Fruit fly (Drosophila melanogaster) whole organism, prepupa: ENCODE data around the gene cact.

Experiments
- CG10669 ChIP-seq: fragments of 200-800 bp; sonication (Bioruptor generic); optimal IDR thresholded peaks from 3 replicates; lab custom pipeline; 2018; ENCODE audit warnings: missing biosample characterization, mild to moderate bottlenecking, missing genetic modification characterization, moderate library complexity
- CG11294 ChIP-seq: fragments of 200-800 bp; sonication (Bioruptor generic); IDR thresholded peaks from 2 replicates; pipeline ENCODE4 v1.3.6; 2022; ENCODE audit warnings: missing biosample characterization, missing genetic modification characterization
- CG16779 ChIP-seq: fragments of 200-800 bp; sonication (Bioruptor generic); optimal IDR thresholded peaks from 3 replicates; lab custom pipeline; 2017; ENCODE audit warnings: missing biosample characterization, mild to moderate bottlenecking, missing genetic modification characterization
- CG31627 ChIP-seq: fragments of 200-800 bp; sonication (Bioruptor generic); optimal IDR thresholded peaks from 3 replicates; lab custom pipeline; 2016; ENCODE audit warnings: missing biosample characterization, missing genetic modification characterization
- CG32006 ChIP-seq: fragments of 200-800 bp; sonication (Bioruptor generic); optimal IDR thresholded peaks from 3 replicates; lab custom pipeline; 2017; ENCODE audit warnings: missing biosample characterization, mild to moderate bottlenecking, missing genetic modification characterization
- CG34406 ChIP-seq: fragments of 200-800 bp; sonication (Bioruptor generic); optimal IDR thresholded peaks from 3 replicates; lab custom pipeline; 2016; ENCODE audit warnings: missing biosample characterization, missing genetic modification characterization
- CG3919 ChIP-seq: fragments of 200-800 bp; sonication (Bioruptor generic); optimal IDR thresholded peaks from 3 replicates; lab custom pipeline; 2016; ENCODE audit warnings: missing biosample characterization, missing genetic modification characterization
- CG4318 ChIP-seq: fragments of 200-800 bp; sonication (Bioruptor generic); optimal IDR thresholded peaks from 3 replicates; lab custom pipeline; 2017; ENCODE audit warnings: missing biosample characterization, mild to moderate bottlenecking, missing genetic modification characterization
- CG6163 ChIP-seq: fragments of 200-800 bp; sonication (Bioruptor generic); IDR thresholded peaks from 3 replicates; pipeline ENCODE4 v1.3.6; 2022; ENCODE audit warnings: missing biosample characterization, missing genetic modification characterization
- CG6276 ChIP-seq: fragments of 200-800 bp; sonication (Bioruptor generic); optimal IDR thresholded peaks from 2 replicates; lab custom pipeline; 2017; ENCODE audit warnings: missing biosample characterization, mild to moderate bottlenecking, missing genetic modification characterization
- CG6792 ChIP-seq: fragments of 200-800 bp; sonication (Bioruptor generic); optimal IDR thresholded peaks from 3 replicates; lab custom pipeline; 2016; ENCODE audit warnings: missing biosample characterization, missing genetic modification characterization
- CG6808 ChIP-seq: fragments of 200-800 bp; sonication (Bioruptor generic); optimal IDR thresholded peaks from 3 replicates; lab custom pipeline; 2017; ENCODE audit warnings: missing biosample characterization, missing genetic modification characterization, mild to moderate bottlenecking, moderate library complexity, missing genetic modification reagents
- CG6854 ChIP-seq: fragments of 200-800 bp; sonication (Bioruptor generic); optimal IDR thresholded peaks from 2 replicates; lab custom pipeline; 2017; ENCODE audit warnings: missing biosample characterization, mild to moderate bottlenecking, missing genetic modification characterization
- CG8319 ChIP-seq: fragments of 200-800 bp; sonication (Bioruptor generic); optimal IDR thresholded peaks from 3 replicates; lab custom pipeline; 2016; ENCODE audit warnings: missing biosample characterization, missing genetic modification characterization
- CG9139 ChIP-seq: fragments of 200-800 bp; sonication (Bioruptor generic); optimal IDR thresholded peaks from 3 replicates; lab custom pipeline; 2017; ENCODE audit warnings: missing biosample characterization, mild to moderate bottlenecking, missing genetic modification characterization
- Eip78C ChIP-seq: fragments of 200-800 bp; sonication (Bioruptor generic); peaks from one replicate; lab custom pipeline; 2016; ENCODE audit warnings: missing biosample characterization, missing genetic modification characterization
- Eip93F ChIP-seq: fragments of 200-800 bp; sonication (Bioruptor generic); optimal IDR thresholded peaks from 2 replicates; lab custom pipeline; 2016; ENCODE audit warnings: missing biosample characterization, mild to moderate bottlenecking, missing genetic modification characterization
- Ets96B ChIP-seq: fragments of 200-800 bp; optimal IDR thresholded peaks from 2 replicates; lab custom pipeline; 2019; ENCODE audit warnings: missing biosample characterization, mild to moderate bottlenecking, missing genetic modification characterization, moderate library complexity
- Lpt ChIP-seq: fragments of 200-800 bp; sonication (Bioruptor generic); optimal IDR thresholded peaks from 3 replicates; lab custom pipeline; 2016; ENCODE audit warnings: missing biosample characterization, missing genetic modification characterization
- Met ChIP-seq: fragments of 200-800 bp; sonication (Bioruptor generic); optimal IDR thresholded peaks from 3 replicates; lab custom pipeline; 2016; ENCODE audit warnings: missing biosample characterization, missing genetic modification characterization
- Sox102F ChIP-seq: fragments of 200-800 bp; sonication (Bioruptor generic); optimal IDR thresholded peaks from 2 replicates; lab custom pipeline; 2016; ENCODE audit warnings: missing biosample characterization, mild to moderate bottlenecking, missing genetic modification characterization
- Sox14 ChIP-seq: fragments of 200-800 bp; sonication (Bioruptor generic); optimal IDR thresholded peaks from 3 replicates; lab custom pipeline; 2016; ENCODE audit warnings: missing biosample characterization, missing genetic modification characterization
- Sox15 ChIP-seq: fragments of 200-800 bp; sonication (Bioruptor generic); optimal IDR thresholded peaks from 3 replicates; lab custom pipeline; 2016; ENCODE audit warnings: missing biosample characterization, missing genetic modification characterization
- achi ChIP-seq: fragments of 200-800 bp; sonication (Bioruptor generic); optimal IDR thresholded peaks from 3 replicates; lab custom pipeline; 2016; ENCODE audit warnings: missing biosample characterization, missing genetic modification characterization
- acj6 ChIP-seq: fragments of 200-800 bp; sonication (Bioruptor generic); optimal IDR thresholded peaks from 3 replicates; lab custom pipeline; 2016; ENCODE audit warnings: missing biosample characterization, missing genetic modification characterization
- cyc ChIP-seq: fragments of 200-800 bp; sonication (Bioruptor generic); optimal IDR thresholded peaks from 3 replicates; lab custom pipeline; 2016; ENCODE audit warnings: missing biosample characterization, missing genetic modification characterization
- dac ChIP-seq: fragments of 200-800 bp; sonication (Bioruptor generic); optimal IDR thresholded peaks from 2 replicates; lab custom pipeline; 2017; ENCODE audit warnings: missing biosample characterization, mild to moderate bottlenecking, missing genetic modification characterization
- dsx ChIP-seq: fragments of 200-800 bp; optimal IDR thresholded peaks from 3 replicates; lab custom pipeline; 2019; ENCODE audit warnings: missing biosample characterization, mild to moderate bottlenecking, missing genetic modification characterization, moderate library complexity; ENCODE audit not compliant: poor library complexity, severe bottlenecking
- eg ChIP-seq: fragments of 200-800 bp; sonication (Bioruptor generic); IDR thresholded peaks from 3 replicates; pipeline ENCODE4 v1.3.6; 2022; ENCODE audit warnings: missing biosample characterization, missing genetic modification characterization
- esn ChIP-seq: fragments of 200-800 bp; sonication (Bioruptor generic); optimal IDR thresholded peaks from 2 replicates; lab custom pipeline; 2016; ENCODE audit warnings: missing biosample characterization, mild to moderate bottlenecking, missing genetic modification characterization, moderate library complexity
- fd59A ChIP-seq: fragments of 200-800 bp; sonication (Bioruptor generic); optimal IDR thresholded peaks from 2 replicates; lab custom pipeline; 2017; ENCODE audit warnings: missing biosample characterization, mild to moderate bottlenecking, missing genetic modification characterization, missing genetic modification reagents
- fd85E ChIP-seq: fragments of 200-800 bp; sonication (Bioruptor generic); optimal IDR thresholded peaks from 3 replicates; lab custom pipeline; 2016; ENCODE audit warnings: missing biosample characterization, missing genetic modification characterization
- fkh ChIP-seq: fragments of 200-800 bp; sonication (Bioruptor generic); optimal IDR thresholded peaks from 3 replicates; lab custom pipeline; 2017; ENCODE audit warnings: missing biosample characterization, mild to moderate bottlenecking, missing genetic modification characterization, moderate library complexity
- lz ChIP-seq: fragments of 200-800 bp; sonication (Bioruptor generic); optimal IDR thresholded peaks from 3 replicates; lab custom pipeline; 2016; ENCODE audit warnings: missing biosample characterization, missing genetic modification characterization
- net ChIP-seq: fragments of 200-800 bp; sonication (Bioruptor generic); optimal IDR thresholded peaks from 3 replicates; lab custom pipeline; 2016; ENCODE audit warnings: missing biosample characterization, missing genetic modification characterization
- pdm3 ChIP-seq: fragments of 200-800 bp; sonication (Bioruptor generic); optimal IDR thresholded peaks from 3 replicates; lab custom pipeline; 2016; ENCODE audit warnings: missing biosample characterization, missing genetic modification characterization
- salr ChIP-seq, 2 experiments: fragments of 200-800 bp; sonication (Bioruptor generic); optimal IDR thresholded peaks; 3 replicates each; lab custom pipeline; 2016 to 2018; ENCODE audit warnings: missing biosample characterization in 2 of 2, missing genetic modification characterization in 2 of 2, mild to moderate bottlenecking in 1 of 2
- spab ChIP-seq: fragments of 200-800 bp; sonication (Bioruptor generic); optimal IDR thresholded peaks from 2 replicates; lab custom pipeline; 2017; ENCODE audit warnings: missing biosample characterization, mild to moderate bottlenecking, missing genetic modification characterization, missing genetic modification reagents
- ss ChIP-seq, 2 experiments: fragments of 200-800 bp; sonication (Bioruptor generic); optimal IDR thresholded peaks; 2 replicates in 1 of 2; 3 replicates in 1 of 2; lab custom pipeline; 2017 to 2018; ENCODE audit warnings: mild to moderate bottlenecking in 2 of 2, missing biosample characterization in 2 of 2, missing genetic modification characterization in 2 of 2, moderate library complexity in 1 of 2
- svp ChIP-seq: fragments of 200-800 bp; sonication (Bioruptor generic); peaks from one replicate; lab custom pipeline; 2016; ENCODE audit warnings: missing biosample characterization, missing genetic modification characterization
- vri ChIP-seq: fragments of 200-800 bp; sonication (Bioruptor generic); optimal IDR thresholded peaks from 3 replicates; lab custom pipeline; 2016; ENCODE audit warnings: missing biosample characterization, mild to moderate bottlenecking, missing genetic modification characterization

The cact gene

dm6 chr2L:16273439-16273838, 52.6 kb downstream of the cact start:
- TF ChIP-seq lz (GFP tag; lab: Kevin White, UChicago) = no peak
- TF ChIP-seq Lpt (GFP tag; lab: Kevin White, UChicago) = no peak
- peak; percentile 58 for TF ChIP-seq svp
- no peak for TF ChIP-seq CG6808 (GFP tag; lab: Kevin White, UChicago)
- no peak for TF ChIP-seq CG6854 (GFP tag; lab: Kevin White, UChicago)
- peak; percentile 42 for TF ChIP-seq Eip78C (GFP tag; lab: Kevin White, UChicago)
- TF ChIP-seq spab = no peak
- no peak for TF ChIP-seq CG9139 (GFP tag; lab: Kevin White, UChicago)
- peak; percentile 5 for TF ChIP-seq Sox14 (GFP tag; lab: Kevin White, UChicago)
- TF ChIP-seq net (GFP tag; lab: Kevin White, UChicago) = no peak
- TF ChIP-seq CG6163 (GFP tag; lab: Robert Waterston, UW) = peak; percentile 9; the same call in 1 of the 3 replicates

dm6 chr2L:16272730-16273129, 53.3 kb downstream of the cact start:
- TF ChIP-seq fkh (GFP tag; lab: Kevin White, UChicago) (peak; percentile 86), CG6792 (no peak), Met (GFP tag; lab: Kevin White, UChicago) (no peak), eg (GFP tag; lab: Robert Waterston, UW) (no peak), spab (no peak), CG10669 (GFP tag; lab: Kevin White, UChicago) (no peak), svp (peak; percentile 63), dsx (peak; percentile 0), vri (GFP tag; lab: Kevin White, UChicago) (peak; percentile 50), pdm3 (no peak), Eip78C (GFP tag; lab: Kevin White, UChicago) (peak; percentile 50)

- TF ChIP-seq Eip93F (GFP tag; lab: Kevin White, UChicago) = no peak
- no peak for TF ChIP-seq Met (GFP tag; lab: Kevin White, UChicago)
- TF ChIP-seq Sox14 (GFP tag; lab: Kevin White, UChicago) = peak; percentile 47
- TF ChIP-seq svp = peak; percentile 93
- TF ChIP-seq Eip78C (GFP tag; lab: Kevin White, UChicago) = peak; percentile 51
- TF ChIP-seq CG16779 (tag; lab: Kevin White, UChicago) = peak; percentile 0
- peak; percentile 5 to 11 for TF ChIP-seq ss (GFP tag; optimal IDR thresholded peaks at IDR 0.05; lab: Kevin White, UChicago)
- no peak for TF ChIP-seq CG34406 (GFP tag; lab: Kevin White, UChicago)
- TF ChIP-seq Lpt (GFP tag; lab: Kevin White, UChicago) = peak; percentile 18
- peak; percentile 31 for TF ChIP-seq dsx
- peak; percentile 33 for TF ChIP-seq net (GFP tag; lab: Kevin White, UChicago)
- TF ChIP-seq Ets96B (tag; lab: Kevin White, UChicago) = no peak
- peak; percentile 33 for TF ChIP-seq CG6854 (GFP tag; lab: Kevin White, UChicago)
- peak; percentile 36 for TF ChIP-seq vri (GFP tag; lab: Kevin White, UChicago)
- TF ChIP-seq fkh (GFP tag; lab: Kevin White, UChicago) = peak; percentile 59
These were observed 54.6 kb downstream of the cact start for dm6 chr2L:16271486-16271806.

- TF ChIP-seq CG9139 (GFP tag; lab: Kevin White, UChicago) (no peak), fkh (GFP tag; lab: Kevin White, UChicago) (peak; percentile 50), CG8319 (GFP tag; lab: Kevin White, UChicago) (no peak), esn (GFP tag; lab: Kevin White, UChicago) (peak; percentile 50), cyc (peak; percentile 27), CG32006 (peak; percentile 69), eg (GFP tag; lab: Robert Waterston, UW) (no peak), CG31627 (peak; percentile 41), CG4318 (GFP tag; lab: Kevin White, UChicago) (no peak), salr (GFP tag; optimal IDR thresholded peaks at IDR 0.05; lab: Kevin White, UChicago) (no peak), CG6792 (no peak), acj6 (GFP tag; lab: Kevin White, UChicago) (peak; percentile 30), Sox102F (GFP tag; lab: Kevin White, UChicago) (no peak), Lpt (GFP tag; lab: Kevin White, UChicago) (no peak), Eip78C (GFP tag; lab: Kevin White, UChicago) (peak; percentile 53), CG6276 (GFP tag; lab: Kevin White, UChicago) (peak; percentile 58), Sox15 (GFP tag; lab: Kevin White, UChicago) (no peak), Met (GFP tag; lab: Kevin White, UChicago) (peak; percentile 15), CG11294 (no peak), lz (GFP tag; lab: Kevin White, UChicago) (peak; percentile 8), pdm3 (peak; percentile 13), svp (no peak), CG10669 (GFP tag; lab: Kevin White, UChicago) (no peak), Sox14 (GFP tag; lab: Kevin White, UChicago) (no peak), fd85E (GFP tag; lab: Kevin White, UChicago) (no peak), CG3919 (peak; percentile 8), dac (GFP tag; lab: Kevin White, UChicago) (no peak), fd59A (GFP tag; lab: Kevin White, UChicago) (no peak), achi (peak; percentile 34)
These were observed 55.1 kb downstream of the cact start for dm6 chr2L:16270667-16271485.
